Worm (Caenorhabditis elegans) whole organism, L4 larva: ENCODE measurements around the gene F55G7.4.

Experiments used
- F10B5.3 ChIP-seq: sonication (generic microtip); optimal IDR thresholded peaks from 2 replicates; lab custom pipeline; 2016; ENCODE audit warnings: mild to moderate bottlenecking, missing genetic modification characterization, missing compliant biosample characterization
- F26F4.8 ChIP-seq: fragments of 200-800 bp; sonication (Bioruptor generic); conservative IDR thresholded peaks from 2 replicates; pipeline ENCODE4 v1.3.6; 2022; ENCODE audit warnings: missing genetic modification characterization, missing compliant biosample characterization
- F49E8.2 ChIP-seq: sonication (generic microtip); optimal IDR thresholded peaks from 2 replicates; lab custom pipeline; 2016; ENCODE audit warnings: missing compliant biosample characterization, mild to moderate bottlenecking, missing genetic modification characterization, borderline replicate concordance
- R02D3.7 ChIP-seq: fragments of 150-350 bp; sonication (generic microtip); optimal IDR thresholded peaks from 3 replicates; lab custom pipeline; 2014; ENCODE audit warnings: missing biosample characterization, missing genetic modification characterization
- T20F7.1 ChIP-seq: fragments of 200-800 bp; sonication (Bioruptor generic); optimal IDR thresholded peaks from 2 replicates; lab custom pipeline; 2018; ENCODE audit warnings: mild to moderate bottlenecking, missing genetic modification characterization, missing compliant biosample characterization
- Y48G9A.11 ChIP-seq: fragments of 200-800 bp; sonication (Bioruptor generic); IDR thresholded peaks from 2 replicates; pipeline ENCODE4 v1.3.6; 2022; ENCODE audit warnings: missing genetic modification reagents, missing genetic modification characterization, missing compliant biosample characterization
- ZK337.2 ChIP-seq: fragments of 200-800 bp; sonication (Bioruptor generic); IDR thresholded peaks from 2 replicates; pipeline ENCODE4 v1.3.6; 2022; ENCODE audit warnings: missing genetic modification reagents, missing genetic modification characterization, missing compliant biosample characterization
- aha-1 ChIP-seq: fragments of 150-350 bp; peaks from one replicate; lab custom pipeline; 2014; ENCODE audit warnings: missing biosample characterization, missing genetic modification characterization
- aly-2 ChIP-seq: sonication (generic microtip); optimal IDR thresholded peaks from 2 replicates; lab custom pipeline; 2018; ENCODE audit warnings: missing biosample characterization, missing genetic modification characterization
- attf-4 ChIP-seq: sonication (generic microtip); optimal IDR thresholded peaks from 3 replicates; lab custom pipeline; 2017; ENCODE audit warnings: missing biosample characterization, missing genetic modification characterization
- ces-1 ChIP-seq: fragments of 150-350 bp; sonication (generic microtip); optimal IDR thresholded peaks from 4 replicates; lab custom pipeline; 2014; ENCODE audit warnings: missing biosample characterization, missing genetic modification reagents, missing genetic modification characterization
- ctbp-1 ChIP-seq: fragments of 200-800 bp; sonication (Bioruptor generic); IDR thresholded peaks from 2 replicates; pipeline ENCODE4 v1.3.6; 2022; ENCODE audit warnings: missing genetic modification reagents, missing genetic modification characterization, missing compliant biosample characterization
- daf-16 ChIP-seq, 3 experiments: sonication (generic microtip); optimal IDR thresholded peaks; 2 replicates each; lab custom pipeline; 2016 to 2017; ENCODE audit warnings: missing genetic modification characterization in 3 of 3, missing genetic modification reagents in 3 of 3, mild to moderate bottlenecking in 2 of 3, missing compliant biosample characterization in 2 of 3, missing biosample characterization in 1 of 3, moderate library complexity in 1 of 3
- daf-19 ChIP-seq: fragments of 200-800 bp; sonication (Bioruptor generic); conservative IDR thresholded peaks from 2 replicates; pipeline ENCODE4 v1.3.6; 2022; ENCODE audit warnings: missing genetic modification characterization, missing compliant biosample characterization
- dmd-8 ChIP-seq: fragments of 200-800 bp; sonication (Bioruptor generic); IDR thresholded peaks from 2 replicates; pipeline ENCODE4 v1.3.6; 2022; ENCODE audit warnings: missing genetic modification characterization, missing compliant biosample characterization
- dmd-9 ChIP-seq: fragments of 200-800 bp; sonication (Bioruptor generic); IDR thresholded peaks from 2 replicates; pipeline ENCODE4 v1.3.6; 2022; ENCODE audit warnings: missing genetic modification reagents, missing genetic modification characterization, missing compliant biosample characterization
- dpl-1 ChIP-seq: fragments of 150-350 bp; optimal IDR thresholded peaks from 2 replicates; lab custom pipeline; 2014; ENCODE audit warnings: missing biosample characterization, missing genetic modification reagents, missing genetic modification characterization
- duxl-1 ChIP-seq: sonication (generic microtip); optimal IDR thresholded peaks from 2 replicates; lab custom pipeline; 2016; ENCODE audit warnings: mild to moderate bottlenecking, missing genetic modification characterization, moderate library complexity, missing compliant biosample characterization; ENCODE audit not compliant: poor library complexity
- egl-43 ChIP-seq: fragments of 200-800 bp; sonication (Bioruptor generic); IDR thresholded peaks from 2 replicates; pipeline ENCODE4 v1.3.6; 2022; ENCODE audit warnings: missing genetic modification reagents, missing genetic modification characterization, missing compliant biosample characterization
- gei-8 ChIP-seq: fragments of 200-800 bp; sonication (Bioruptor generic); optimal IDR thresholded peaks from 2 replicates; lab custom pipeline; 2018; ENCODE audit warnings: mild to moderate bottlenecking, missing genetic modification characterization, missing compliant biosample characterization
- hlh-11 ChIP-seq: fragments of 200-800 bp; sonication (Bioruptor generic); optimal IDR thresholded peaks from 2 replicates; lab custom pipeline; 2018; ENCODE audit warnings: mild to moderate bottlenecking, missing genetic modification characterization, missing compliant biosample characterization
- hlh-30 ChIP-seq: sonication (generic microtip); optimal IDR thresholded peaks from 2 replicates; lab custom pipeline; 2017; ENCODE audit warnings: antibody characterized with exemption, mild to moderate bottlenecking, missing genetic modification characterization, missing compliant biosample characterization; ENCODE audit not compliant: insufficient read depth
- lim-7 ChIP-seq: fragments of 200-800 bp; sonication (Bioruptor generic); IDR thresholded peaks from 2 replicates; pipeline ENCODE4 v1.3.6; 2022; ENCODE audit warnings: missing genetic modification characterization, missing compliant biosample characterization
- lin-13 ChIP-seq: fragments of 150-350 bp; optimal IDR thresholded peaks from 2 replicates; lab custom pipeline; 2014; ENCODE audit warnings: missing biosample characterization, missing genetic modification reagents, missing genetic modification characterization
- lsy-2 ChIP-seq, 2 experiments: fragments of 150-350 bp in 1 of 2; sonication (generic microtip) in 1 of 2; optimal IDR thresholded peaks; 2 replicates each; lab custom pipeline; 2014 to 2017; ENCODE audit warnings: missing biosample characterization in 2 of 2, missing genetic modification characterization in 2 of 2
- mdl-1 ChIP-seq, 2 experiments: fragments of 150-350 bp in 1 of 2; sonication (generic microtip) in 1 of 2; optimal IDR thresholded peaks; 2 replicates each; lab custom pipeline; 2014 to 2017; ENCODE audit warnings: missing biosample characterization in 2 of 2, missing genetic modification characterization in 2 of 2
- nhr-10 ChIP-seq: fragments of 150-350 bp; optimal IDR thresholded peaks from 2 replicates; lab custom pipeline; 2014; ENCODE audit warnings: missing biosample characterization, missing genetic modification characterization
- nhr-102 ChIP-seq: sonication (generic microtip); optimal IDR thresholded peaks from 2 replicates; lab custom pipeline; 2016; ENCODE audit warnings: mild to moderate bottlenecking, missing genetic modification characterization, moderate library complexity, missing compliant biosample characterization
- nhr-25 ChIP-seq: sonication (generic microtip); optimal IDR thresholded peaks from 2 replicates; lab custom pipeline; 2017; ENCODE audit warnings: missing genetic modification characterization, mild to moderate bottlenecking, missing compliant biosample characterization, antibody characterized with exemption, moderate library complexity, borderline replicate concordance; ENCODE audit not compliant: insufficient read depth
- nhr-41 ChIP-seq: fragments of 200-800 bp; sonication (Bioruptor generic); IDR thresholded peaks from 2 replicates; pipeline ENCODE4 v1.3.6; 2022; ENCODE audit warnings: missing genetic modification reagents, missing genetic modification characterization, missing compliant biosample characterization
- nhr-48 ChIP-seq: sonication (generic microtip); optimal IDR thresholded peaks from 2 replicates; lab custom pipeline; 2016; ENCODE audit warnings: mild to moderate bottlenecking, missing genetic modification characterization, missing compliant biosample characterization
- nhr-6 ChIP-seq: fragments of 150-350 bp; optimal IDR thresholded peaks from 2 replicates; lab custom pipeline; 2014; ENCODE audit warnings: missing biosample characterization, missing genetic modification characterization
- nhr-76 ChIP-seq: fragments of 150-350 bp; optimal IDR thresholded peaks from 2 replicates; lab custom pipeline; 2014; ENCODE audit warnings: missing biosample characterization, missing genetic modification characterization
- pha-4 ChIP-seq, 2 experiments: fragments of 150-350 bp in 1 of 2; fragments of 200-800 bp in 1 of 2; sonication (Bioruptor generic) in 1 of 2; IDR thresholded peaks in 1 of 2; optimal IDR thresholded peaks in 1 of 2; 2 replicates each; pipeline versions ENCODE4 v1.3.6 to Lab custom; 2014 to 2022; ENCODE audit warnings: missing genetic modification characterization in 2 of 2, missing genetic modification reagents in 2 of 2, missing biosample characterization in 1 of 2, missing compliant biosample characterization in 1 of 2
- sdz-12 ChIP-seq: fragments of 200-800 bp; sonication (Bioruptor generic); optimal IDR thresholded peaks from 2 replicates; lab custom pipeline; 2018; ENCODE audit warnings: mild to moderate bottlenecking, missing genetic modification characterization, missing compliant biosample characterization
- skn-1 ChIP-seq: fragments of 150-350 bp; optimal IDR thresholded peaks from 2 replicates; lab custom pipeline; 2014; ENCODE audit warnings: missing biosample characterization, missing genetic modification characterization
- snpc-1.2 ChIP-seq: fragments of 200-800 bp; sonication (Bioruptor generic); IDR thresholded peaks from 2 replicates; pipeline ENCODE4 v1.3.6; 2022; ENCODE audit warnings: missing genetic modification reagents, missing genetic modification characterization, missing compliant biosample characterization
- spr-3 ChIP-seq: fragments of 200-800 bp; sonication (Bioruptor generic); optimal IDR thresholded peaks from 2 replicates; lab custom pipeline; 2018; ENCODE audit warnings: mild to moderate bottlenecking, missing genetic modification characterization, missing compliant biosample characterization
- tag-97 ChIP-seq: fragments of 200-800 bp; sonication (Bioruptor generic); IDR thresholded peaks from 2 replicates; pipeline ENCODE4 v1.3.6; 2022; ENCODE audit warnings: missing genetic modification characterization, missing compliant biosample characterization
- tra-1 ChIP-seq: fragments of 200-800 bp; sonication (Bioruptor generic); IDR thresholded peaks from 2 replicates; pipeline ENCODE4 v1.3.6; 2022; ENCODE audit warnings: missing genetic modification reagents, missing genetic modification characterization, missing compliant biosample characterization
- unc-130 ChIP-seq: sonication (generic microtip); optimal IDR thresholded peaks from 2 replicates; lab custom pipeline; 2016; ENCODE audit warnings: missing genetic modification reagents, missing genetic modification characterization, missing compliant biosample characterization
- unc-62 ChIP-seq, 3 experiments: fragments of 150-350 bp in 1 of 3; sonication (generic microtip); optimal IDR thresholded peaks in 2 of 3; peaks in 1 of 3; 1 replicate in 1 of 3; 2 replicates in 2 of 3; lab custom pipeline; 2014 to 2017; ENCODE audit warnings: missing biosample characterization in 3 of 3, missing genetic modification characterization in 3 of 3, missing genetic modification reagents in 3 of 3, missing genotype in 1 of 3
- vab-7 ChIP-seq: fragments of 200-800 bp; sonication (Bioruptor generic); IDR thresholded peaks from 2 replicates; pipeline ENCODE4 v1.3.6; 2022; ENCODE audit warnings: missing genetic modification reagents, missing genetic modification characterization, missing compliant biosample characterization
- zag-1 ChIP-seq: fragments of 150-350 bp; optimal IDR thresholded peaks from 2 replicates; lab custom pipeline; 2014; ENCODE audit warnings: missing biosample characterization, missing genetic modification characterization
- zfp-3 ChIP-seq: fragments of 200-800 bp; sonication (Bioruptor generic); conservative IDR thresholded peaks from 2 replicates; pipeline ENCODE4 v1.3.6; 2022; ENCODE audit warnings: missing genetic modification reagents, missing genetic modification characterization, missing compliant biosample characterization
- ztf-11 ChIP-seq: fragments of 150-350 bp; optimal IDR thresholded peaks from 2 replicates; lab custom pipeline; 2014; ENCODE audit warnings: missing biosample characterization, missing genetic modification characterization
- ztf-7 ChIP-seq: fragments of 150-350 bp; optimal IDR thresholded peaks from 2 replicates; lab custom pipeline; 2014; ENCODE audit warnings: missing biosample characterization, missing genetic modification characterization

The F55G7.4 gene

DNA sequence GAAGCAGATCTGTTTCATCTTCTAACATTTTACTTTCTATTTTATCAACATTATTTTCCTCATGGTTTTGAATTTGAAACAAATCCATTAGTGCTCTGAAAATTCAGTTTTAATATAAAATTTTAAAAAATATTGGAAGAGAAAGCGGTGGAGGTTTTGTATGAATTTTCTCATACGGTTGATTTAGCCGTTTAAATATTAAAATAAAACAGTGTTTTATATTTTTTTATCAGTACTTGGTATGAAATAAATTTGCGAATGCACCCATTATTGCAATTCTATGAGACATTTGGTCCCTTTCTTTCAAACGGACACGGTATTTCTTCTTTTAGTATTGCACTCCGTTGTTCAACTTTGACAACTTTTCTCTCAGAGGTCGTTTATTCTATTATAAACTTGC lies 3.9 kb downstream of the F55G7.4 start, which contains the start of gene dot-1.4:
TSS of gene dot-1.4 (minus strand) at position 101 of the 400 bp plus-strand sequence.
- TF ChIP-seq unc-130 (GFP tag; lab: Kevin White, UChicago) (no peak), spr-3 (GFP tag; lab: Kevin White, UChicago) (no peak), T20F7.1 (GFP tag; lab: Kevin White, UChicago) (no peak), ZK337.2 (GFP tag; lab: Robert Waterston, UW) (no peak), tag-97 (GFP tag; lab: Robert Waterston, UW) (no peak), F10B5.3 (tag; lab: Kevin White, UChicago) (no peak), vab-7 (GFP tag; lab: Robert Waterston, UW) (no peak), sdz-12 (GFP tag; lab: Kevin White, UChicago) (no peak), dmd-9 (GFP tag; lab: Robert Waterston, UW) (no peak), F49E8.2 (no peak), hlh-30 (tag; lab: Kevin White, UChicago) (no peak), nhr-41 (GFP tag; lab: Robert Waterston, UW) (no peak), ctbp-1 (GFP tag; lab: Robert Waterston, UW) (no peak), daf-16 (GFP tag; optimal IDR thresholded peaks at IDR 0.05; lab: Kevin White, UChicago) (no peak), daf-16 (tag; optimal IDR thresholded peaks at IDR 0.05; lab: Kevin White, UChicago) (no peak), egl-43 (no peak), dpl-1 (no peak), nhr-48 (tag; lab: Kevin White, UChicago) (no peak), duxl-1 (no peak), lsy-2 (tag; optimal IDR thresholded peaks at IDR 0.05; lab: Kevin White, UChicago) (no peak)
- TF ChIP-seq, all 104 proteins: peak for 0

DNA sequence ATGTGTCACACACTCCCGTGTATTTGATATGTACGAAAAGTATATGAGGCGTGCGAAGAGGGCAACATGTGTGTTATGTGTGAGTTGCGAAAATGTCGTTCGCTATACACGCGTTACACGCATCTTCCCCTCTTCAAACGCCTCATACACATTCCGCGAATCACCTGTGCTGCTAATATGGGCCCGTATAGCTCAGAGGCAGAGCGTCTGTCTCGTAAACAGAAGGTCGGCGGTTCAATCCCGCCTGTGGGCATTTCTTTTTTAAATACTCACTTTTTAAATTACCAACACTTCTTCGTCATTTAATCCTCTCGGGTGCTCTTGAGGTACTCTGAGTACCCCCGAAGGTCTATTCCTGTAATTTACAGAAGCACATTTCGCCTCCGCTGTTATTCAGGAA lies 5.9 kb downstream of the F55G7.4 start:
- no peak for TF ChIP-seq nhr-10 (tag; lab: Kevin White, UChicago)
- no peak for TF ChIP-seq mdl-1 (tag; optimal IDR thresholded peaks at IDR 0.05; lab: Kevin White, UChicago)
- TF ChIP-seq skn-1 (tag; lab: Kevin White, UChicago) = no peak
- no peak for TF ChIP-seq unc-62 (GFP tag; optimal IDR thresholded peaks at IDR 0.05 in 1 of 2; lab: Kevin White, UChicago)
- no peak for TF ChIP-seq unc-62 (tag; optimal IDR thresholded peaks at IDR 0.05; lab: Kevin White, UChicago)
- no peak for TF ChIP-seq spr-3 (GFP tag; lab: Kevin White, UChicago)
- no peak for TF ChIP-seq hlh-30 (tag; lab: Kevin White, UChicago)
- peak; percentile 84 for TF ChIP-seq dmd-8 (GFP tag; lab: Robert Waterston, UW)
- TF ChIP-seq R02D3.7 (tag; lab: Kevin White, UChicago) = no peak
- no peak for TF ChIP-seq lin-13 (GFP tag; lab: Kevin White, UChicago)
- TF ChIP-seq lim-7 (GFP tag; lab: Robert Waterston, UW) = peak; percentile 82; the same call in 1 of the 2 replicates
- TF ChIP-seq nhr-102 = no peak
- peak; percentile 33 for TF ChIP-seq aha-1
- TF ChIP-seq ces-1 (GFP tag; lab: Kevin White, UChicago) = no peak
- no peak for TF ChIP-seq zfp-3 (GFP tag; lab: Robert Waterston, UW)
- TF ChIP-seq ztf-11 = no peak
- TF ChIP-seq nhr-76 (tag; lab: Kevin White, UChicago) = no peak
- no peak for TF ChIP-seq ztf-7 (tag; lab: Kevin White, UChicago)
- no peak for TF ChIP-seq hlh-11 (tag; lab: Kevin White, UChicago)
- 0 out of 2 replicates have a peak, but pooled peaks have one; percentile 10 for TF ChIP-seq nhr-41 (GFP tag; lab: Robert Waterston, UW)
- no peak for TF ChIP-seq aly-2 (tag; lab: Kevin White, UChicago)
- no peak for TF ChIP-seq dpl-1
- TF ChIP-seq tra-1 (GFP tag; lab: Robert Waterston, UW) = peak; percentile 65
- TF ChIP-seq gei-8 (GFP tag; lab: Kevin White, UChicago) = no peak
- peak; percentile 67; the same call in 1 of the 2 replicates for TF ChIP-seq pha-4 (GFP tag; IDR thresholded peaks at IDR 0.05; lab: Robert Waterston, UW)
- TF ChIP-seq pha-4 (tag; optimal IDR thresholded peaks at IDR 0.05; lab: Kevin White, UChicago) = no peak
- 0 out of 2 replicates have a peak, but pooled peaks have one; percentile 45 for TF ChIP-seq daf-19 (GFP tag; lab: Robert Waterston, UW)
- TF ChIP-seq nhr-25 (tag; lab: Kevin White, UChicago) = no peak
- no peak for TF ChIP-seq nhr-6 (tag; lab: Kevin White, UChicago)
- no peak for TF ChIP-seq attf-4
- TF ChIP-seq vab-7 (GFP tag; lab: Robert Waterston, UW) = peak; percentile 66; the same call in 1 of the 2 replicates
- TF ChIP-seq Y48G9A.11 (GFP tag; lab: Robert Waterston, UW) = peak; percentile 75
- TF ChIP-seq snpc-1.2 (GFP tag; lab: Robert Waterston, UW) = peak; percentile 93
- no peak for TF ChIP-seq F26F4.8 (GFP tag; lab: Robert Waterston, UW)
- TF ChIP-seq zag-1 = no peak
- no peak for TF ChIP-seq nhr-48 (tag; lab: Kevin White, UChicago)
